Worm (Caenorhabditis elegans) whole organism, L2 larva: ENCODE data around the gene F49F1.11.

ENCODE experiments used
- ZK546.5 ChIP-seq: sonication (generic microtip); optimal IDR thresholded peaks from 2 replicates; lab custom pipeline; 2017; ENCODE audit warnings: missing biosample characterization, missing genetic modification characterization
- elt-3 ChIP-seq: sonication (generic microtip); optimal IDR thresholded peaks from 2 replicates; lab custom pipeline; 2017; ENCODE audit warnings: missing biosample characterization, missing genetic modification characterization
- mbf-1 ChIP-seq: sonication (generic microtip); optimal IDR thresholded peaks from 2 replicates; lab custom pipeline; 2017; ENCODE audit warnings: missing biosample characterization, missing genetic modification characterization
- nhr-11 ChIP-seq: fragments of 150-350 bp; optimal IDR thresholded peaks from 2 replicates; lab custom pipeline; 2014; ENCODE audit warnings: missing biosample characterization, missing genetic modification characterization
- zag-1 ChIP-seq: fragments of 150-350 bp; optimal IDR thresholded peaks from 2 replicates; lab custom pipeline; 2014; ENCODE audit warnings: missing biosample characterization, missing genetic modification characterization

ce11 chrIV:4121055-4121454 lies 20.2 kb downstream of the F49F1.11 start:
- TF ChIP-seq zag-1 (tag; lab: Kevin White, UChicago) (no peak), elt-3 (tag; lab: Kevin White, UChicago) (no peak), ZK546.5 (no peak), mbf-1 (no peak), nhr-11 (tag; lab: Kevin White, UChicago) (no peak)
